Fruit fly (Drosophila melanogaster) whole organism, embryonic: Measurements from ENCODE around the gene mRpL17.

Source experiments
- Asciz ChIP-seq: fragments of 200-800 bp; sonication (Bioruptor generic); optimal IDR thresholded peaks from 2 replicates; lab custom pipeline; 2017; ENCODE audit warnings: missing biosample characterization, mild to moderate bottlenecking, missing genetic modification characterization, missing genetic modification reagents
- Bteb2 ChIP-seq: fragments of 200-800 bp; sonication (Bioruptor generic); optimal IDR thresholded peaks from 2 replicates; lab custom pipeline; 2016; ENCODE audit warnings: missing biosample characterization, missing genetic modification characterization
- CG10209 ChIP-seq: fragments of 200-800 bp; sonication (Bioruptor generic); optimal IDR thresholded peaks from 3 replicates; lab custom pipeline; 2017; ENCODE audit warnings: missing biosample characterization, mild to moderate bottlenecking, missing genetic modification characterization, missing genetic modification reagents
- CG10267 ChIP-seq: fragments of 200-800 bp; sonication (Bioruptor generic); optimal IDR thresholded peaks from 2 replicates; lab custom pipeline; 2018; ENCODE audit warnings: missing biosample characterization, mild to moderate bottlenecking, missing genetic modification characterization, moderate library complexity
- CG12659 ChIP-seq: fragments of 200-800 bp; sonication (Bioruptor generic); optimal IDR thresholded peaks from 3 replicates; lab custom pipeline; 2017; ENCODE audit warnings: mild to moderate bottlenecking, missing biosample characterization, missing genetic modification reagents, missing genetic modification characterization
- CG12769 ChIP-seq: fragments of 200-800 bp; sonication (Bioruptor generic); optimal IDR thresholded peaks from 2 replicates; lab custom pipeline; 2019; ENCODE audit warnings: missing biosample characterization, mild to moderate bottlenecking, missing genetic modification characterization, moderate library complexity
- CG13123 ChIP-seq: fragments of 200-800 bp; sonication (Bioruptor generic); optimal IDR thresholded peaks from 2 replicates; lab custom pipeline; 2016; ENCODE audit warnings: missing biosample characterization, missing genetic modification characterization
- CG13894 ChIP-seq: fragments of 200-800 bp; sonication (Bioruptor generic); optimal IDR thresholded peaks from 3 replicates; lab custom pipeline; 2018; ENCODE audit warnings: missing biosample characterization, mild to moderate bottlenecking, missing genetic modification characterization, moderate library complexity
- CG15269 ChIP-seq: fragments of 200-800 bp; sonication (Bioruptor generic); optimal IDR thresholded peaks from 2 replicates; lab custom pipeline; 2018; ENCODE audit warnings: missing biosample characterization, mild to moderate bottlenecking, missing genetic modification characterization, moderate library complexity
- CG15479 ChIP-seq: fragments of 200-800 bp; sonication (Bioruptor generic); optimal IDR thresholded peaks from 3 replicates; lab custom pipeline; 2019; ENCODE audit warnings: missing biosample characterization, mild to moderate bottlenecking, missing genetic modification characterization, moderate library complexity
- CG17361 ChIP-seq: fragments of 200-800 bp; sonication (Bioruptor generic); IDR thresholded peaks from 3 replicates; pipeline ENCODE4 v1.3.6; 2022; ENCODE audit warnings: missing biosample characterization, missing genetic modification characterization
- CG17912 ChIP-seq: fragments of 200-800 bp; sonication (Bioruptor generic); optimal IDR thresholded peaks from 2 replicates; lab custom pipeline; 2018; ENCODE audit warnings: missing biosample characterization, mild to moderate bottlenecking, missing genetic modification characterization
- CG18599 ChIP-seq: fragments of 200-800 bp; sonication (Bioruptor generic); optimal IDR thresholded peaks from 3 replicates; lab custom pipeline; 2017; ENCODE audit warnings: missing biosample characterization, missing genetic modification characterization, mild to moderate bottlenecking, moderate library complexity, missing genetic modification reagents
- CG33213 ChIP-seq: fragments of 200-800 bp; sonication (Bioruptor generic); optimal IDR thresholded peaks from 3 replicates; lab custom pipeline; 2016; ENCODE audit warnings: missing biosample characterization, missing genetic modification characterization
- CG4328 ChIP-seq: fragments of 200-800 bp; sonication (Bioruptor generic); optimal IDR thresholded peaks from 3 replicates; lab custom pipeline; 2017; ENCODE audit warnings: missing biosample characterization, missing genetic modification reagents, missing genetic modification characterization
- CG5180 ChIP-seq: fragments of 200-800 bp; sonication (Bioruptor generic); optimal IDR thresholded peaks from 3 replicates; lab custom pipeline; 2017; ENCODE audit warnings: missing biosample characterization, missing genetic modification characterization, mild to moderate bottlenecking, moderate library complexity, missing genetic modification reagents
- CG7928 ChIP-seq: fragments of 200-800 bp; sonication (Bioruptor generic); optimal IDR thresholded peaks from 2 replicates; lab custom pipeline; 2017; ENCODE audit warnings: missing biosample characterization, mild to moderate bottlenecking, missing genetic modification characterization
- CG8089 ChIP-seq: fragments of 200-800 bp; sonication (Bioruptor generic); optimal IDR thresholded peaks from 3 replicates; lab custom pipeline; 2016; ENCODE audit warnings: missing biosample characterization, missing genetic modification characterization
- CG8281 ChIP-seq: fragments of 200-800 bp; sonication (Bioruptor generic); optimal IDR thresholded peaks from 2 replicates; lab custom pipeline; 2018; ENCODE audit warnings: missing biosample characterization, mild to moderate bottlenecking, missing genetic modification characterization, moderate library complexity
- CG9215 ChIP-seq: fragments of 200-800 bp; sonication (Bioruptor generic); IDR thresholded peaks from 2 replicates; pipeline ENCODE4 v1.3.6; 2022; ENCODE audit warnings: missing biosample characterization, missing genetic modification characterization
- CG9932 ChIP-seq: fragments of 200-800 bp; sonication (Bioruptor generic); IDR thresholded peaks from 2 replicates; pipeline ENCODE4 v1.3.6; 2022; ENCODE audit warnings: missing biosample characterization, missing genetic modification characterization
- CHES-1-like ChIP-seq: fragments of 200-800 bp; sonication (Bioruptor generic); optimal IDR thresholded peaks from 2 replicates; lab custom pipeline; 2016; ENCODE audit warnings: missing biosample characterization, missing genetic modification characterization
- CrebB ChIP-seq: fragments of 200-800 bp; sonication (Bioruptor generic); optimal IDR thresholded peaks from 3 replicates; lab custom pipeline; 2018; ENCODE audit warnings: missing biosample characterization, mild to moderate bottlenecking, missing genetic modification characterization
- Deaf1 ChIP-seq: fragments of 200-800 bp; optimal IDR thresholded peaks from 3 replicates; lab custom pipeline; 2019; ENCODE audit warnings: missing biosample characterization, mild to moderate bottlenecking, missing genetic modification characterization, moderate library complexity
- Eip74EF ChIP-seq, 2 experiments: fragments of 200-800 bp in 1 of 2; fragments of >200 bp in 1 of 2; sonication (Bioruptor generic) in 1 of 2; optimal IDR thresholded peaks; 2 replicates each; lab custom pipeline; 2017 to 2019; ENCODE audit warnings: missing biosample characterization in 2 of 2, missing genetic modification characterization in 2 of 2, mild to moderate bottlenecking in 1 of 2, moderate library complexity in 1 of 2
- HHEX ChIP-seq: fragments of 200-800 bp; sonication (Bioruptor generic); optimal IDR thresholded peaks from 3 replicates; lab custom pipeline; 2017; ENCODE audit warnings: missing biosample characterization, mild to moderate bottlenecking, missing genetic modification characterization, missing genetic modification reagents
- Lpt ChIP-seq: fragments of >200 bp; optimal IDR thresholded peaks from 2 replicates; lab custom pipeline; 2018; ENCODE audit warnings: missing biosample characterization, missing genetic modification characterization
- Mes4 ChIP-seq: fragments of 200-800 bp; sonication (Bioruptor generic); optimal IDR thresholded peaks from 2 replicates; lab custom pipeline; 2016; ENCODE audit warnings: missing biosample characterization, missing genetic modification characterization
- Oaz ChIP-seq: fragments of 200-800 bp; sonication (Bioruptor generic); IDR thresholded peaks from 2 replicates; pipeline ENCODE4 v1.3.6; 2022; ENCODE audit warnings: missing biosample characterization, missing genetic modification characterization
- Pdp1 ChIP-seq, 2 experiments: fragments of 200-800 bp; sonication (Bioruptor generic); optimal IDR thresholded peaks; 3 replicates each; lab custom pipeline; 2016; ENCODE audit warnings: missing biosample characterization in 2 of 2, missing genetic modification characterization in 2 of 2, mild to moderate bottlenecking in 1 of 2, moderate library complexity in 1 of 2
- Rx ChIP-seq: fragments of 200-800 bp; sonication (Bioruptor generic); IDR thresholded peaks from 2 replicates; pipeline ENCODE4 v1.3.6; 2022; ENCODE audit warnings: missing biosample characterization, missing genetic modification characterization
- Sin3A ChIP-seq: fragments of >200 bp; optimal IDR thresholded peaks from 2 replicates; lab custom pipeline; 2018
- Taf1 ChIP-seq: fragments of 200-800 bp; sonication (Bioruptor generic); IDR thresholded peaks from 2 replicates; pipeline ENCODE4 v1.3.6; 2022; ENCODE audit warnings: missing biosample characterization, missing genetic modification characterization
- az2 ChIP-seq: fragments of 200-800 bp; sonication (Bioruptor generic); optimal IDR thresholded peaks from 3 replicates; lab custom pipeline; 2016; ENCODE audit warnings: missing biosample characterization, missing genetic modification characterization
- dmrt11E ChIP-seq: fragments of 200-800 bp; sonication (Bioruptor generic); optimal IDR thresholded peaks from 3 replicates; lab custom pipeline; 2018; ENCODE audit warnings: missing biosample characterization, mild to moderate bottlenecking, missing genetic modification characterization, moderate library complexity
- dmrt99B ChIP-seq: fragments of 200-800 bp; sonication (Bioruptor generic); optimal IDR thresholded peaks from 2 replicates; lab custom pipeline; 2018; ENCODE audit warnings: missing biosample characterization, mild to moderate bottlenecking, missing genetic modification characterization, moderate library complexity
- dysf ChIP-seq: fragments of 200-800 bp; sonication (Bioruptor generic); IDR thresholded peaks from 3 replicates; pipeline ENCODE4 v1.3.6; 2022; ENCODE audit warnings: missing biosample characterization, missing genetic modification characterization
- exex ChIP-seq: fragments of 200-800 bp; sonication (Bioruptor generic); optimal IDR thresholded peaks from 4 replicates; lab custom pipeline; 2018; ENCODE audit warnings: missing biosample characterization, mild to moderate bottlenecking, missing genetic modification characterization, moderate library complexity
- eyg ChIP-seq: fragments of 200-800 bp; sonication (Bioruptor generic); optimal IDR thresholded peaks from 3 replicates; lab custom pipeline; 2016; ENCODE audit warnings: missing biosample characterization, missing genetic modification characterization
- fd64A ChIP-seq: fragments of 200-800 bp; sonication (Bioruptor generic); optimal IDR thresholded peaks from 3 replicates; lab custom pipeline; 2018; ENCODE audit warnings: missing biosample characterization, mild to moderate bottlenecking, missing genetic modification characterization
- grau ChIP-seq: fragments of 200-800 bp; optimal IDR thresholded peaks from 3 replicates; lab custom pipeline; 2019; ENCODE audit warnings: missing biosample characterization, mild to moderate bottlenecking, missing genetic modification characterization, moderate library complexity
- kah ChIP-seq: fragments of 200-800 bp; sonication (Bioruptor generic); optimal IDR thresholded peaks from 2 replicates; lab custom pipeline; 2018; ENCODE audit warnings: missing biosample characterization, mild to moderate bottlenecking, missing genetic modification characterization
- kni ChIP-seq: fragments of 200-800 bp; sonication (Bioruptor generic); optimal IDR thresholded peaks from 3 replicates; lab custom pipeline; 2017; ENCODE audit warnings: mild to moderate bottlenecking, missing biosample characterization, missing genetic modification reagents, missing genetic modification characterization
- lilli ChIP-seq: fragments of 200-800 bp; sonication (Bioruptor generic); optimal IDR thresholded peaks from 3 replicates; lab custom pipeline; 2016; ENCODE audit warnings: missing biosample characterization, missing genetic modification characterization
- pb ChIP-seq: fragments of 200-800 bp; sonication (Bioruptor generic); optimal IDR thresholded peaks from 3 replicates; lab custom pipeline; 2016; ENCODE audit warnings: missing biosample characterization, missing genetic modification characterization
- psq ChIP-seq: fragments of 200-800 bp; sonication (Bioruptor generic); optimal IDR thresholded peaks from 2 replicates; lab custom pipeline; 2017; ENCODE audit warnings: missing biosample characterization, missing genetic modification characterization
- pum ChIP-seq: fragments of 200-800 bp; sonication (Bioruptor generic); optimal IDR thresholded peaks from 2 replicates; lab custom pipeline; 2016; ENCODE audit warnings: missing biosample characterization, missing genetic modification characterization
- sna ChIP-seq: fragments of 200-800 bp; sonication (Bioruptor generic); IDR thresholded peaks from 2 replicates; pipeline ENCODE4 v1.3.6; 2022; ENCODE audit warnings: missing biosample characterization, missing genetic modification characterization; ENCODE audit not compliant: partially characterized antibody
- tap ChIP-seq: fragments of 200-800 bp; optimal IDR thresholded peaks from 3 replicates; lab custom pipeline; 2019; ENCODE audit warnings: missing biosample characterization, mild to moderate bottlenecking, missing genetic modification characterization, moderate library complexity

Gene mRpL17

DNA sequence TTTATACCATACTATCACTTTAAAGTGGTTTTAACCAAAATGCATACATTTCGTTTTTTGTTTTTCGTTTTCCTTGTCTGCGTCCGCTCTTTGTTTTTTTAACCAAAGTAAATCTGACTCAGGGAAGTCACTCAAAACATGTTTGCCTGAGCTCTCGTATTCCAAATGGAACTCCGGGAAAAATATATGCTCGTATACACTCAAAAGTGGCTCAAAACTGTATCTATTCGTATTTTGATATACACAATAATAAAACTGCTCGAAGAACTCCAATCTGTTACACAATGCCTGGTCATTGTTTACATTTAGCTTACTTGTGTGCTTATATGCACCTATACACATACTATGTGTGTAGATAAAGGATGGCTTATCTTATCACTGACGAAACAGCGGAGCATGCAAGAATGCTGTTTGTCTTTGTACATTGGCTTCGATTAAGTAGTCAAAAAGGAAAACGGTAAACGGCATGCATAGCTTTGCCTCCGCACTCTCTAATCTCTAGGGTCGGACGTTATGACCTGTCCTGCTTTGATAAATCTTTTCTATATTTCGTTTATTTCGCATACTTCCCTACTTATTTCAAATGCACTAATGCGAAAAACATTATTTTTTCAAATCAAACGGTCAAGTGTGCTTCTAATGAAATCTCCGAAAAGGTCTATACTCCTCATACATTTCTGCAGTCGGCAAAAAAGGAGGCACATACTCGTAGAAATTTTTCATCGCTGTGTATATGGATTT lies 6.4 kb downstream of the mRpL17 start, which contains the start of gene miple2 (continued):
- TF ChIP-seq CG17361 (GFP tag; lab: Robert Waterston, UW): peak; percentile 71; the same call in 2 of the 3 replicates
- TF ChIP-seq dysf: no peak
- peak; percentile 60 for TF ChIP-seq CrebB (tag; lab: Kevin White, UChicago)
- TF ChIP-seq HHEX (GFP tag; lab: Kevin White, UChicago): peak; percentile 56
- TF ChIP-seq tap (tag; lab: Kevin White, UChicago): peak; percentile 1
- peak; percentile 43 for TF ChIP-seq CG5180
- TF ChIP-seq pb (GFP tag; lab: Kevin White, UChicago): peak; percentile 49
- peak; percentile 65 for TF ChIP-seq exex
- TF ChIP-seq dmrt11E: peak; percentile 31
- TF ChIP-seq Oaz (GFP tag; lab: Robert Waterston, UW): no peak
- TF ChIP-seq CG12769 (tag; lab: Kevin White, UChicago): peak; percentile 59
- peak; percentile 15 for TF ChIP-seq psq
- TF ChIP-seq CG10209 (GFP tag; lab: Kevin White, UChicago): peak; percentile 59
- TF ChIP-seq Asciz (GFP tag; lab: Kevin White, UChicago): peak; percentile 61
- no peak for TF ChIP-seq Sin3A
- TF ChIP-seq Lpt (GFP tag; lab: Kevin White, UChicago): no peak
- no peak for TF ChIP-seq CG9932 (GFP tag; lab: Robert Waterston, UW)
- peak; percentile 38 for TF ChIP-seq Bteb2
- peak; percentile 94 for TF ChIP-seq kni
- TF ChIP-seq lilli (GFP tag; lab: Kevin White, UChicago): peak; percentile 53
- peak; percentile 41 for TF ChIP-seq grau (tag; lab: Kevin White, UChicago)
- peak; percentile 41 for TF ChIP-seq kah (GFP tag; lab: Kevin White, UChicago)
- TF ChIP-seq fd64A (GFP tag; lab: Kevin White, UChicago): peak; percentile 70
- no peak for TF ChIP-seq Mes4 (GFP tag; lab: Kevin White, UChicago)
- TF ChIP-seq CG8281 (tag; lab: Kevin White, UChicago): peak; percentile 15
- TF ChIP-seq CG13123: peak; percentile 22
- no peak for TF ChIP-seq Rx (GFP tag; lab: Robert Waterston, UW)
- peak; percentile 43 for TF ChIP-seq CG8089
- peak; percentile 93 for TF ChIP-seq CG15479 (GFP tag; lab: Kevin White, UChicago)
- TF ChIP-seq az2 (GFP tag; lab: Kevin White, UChicago): peak; percentile 35
- TF ChIP-seq CG33213 (GFP tag; lab: Kevin White, UChicago): peak; percentile 37
- TF ChIP-seq Eip74EF (GFP tag; optimal IDR thresholded peaks at IDR 0.05; lab: Kevin White, UChicago): no peak
- no peak for TF ChIP-seq CG9215 (GFP tag; lab: Robert Waterston, UW)
- no peak for TF ChIP-seq Taf1
- no peak for TF ChIP-seq CG7928
- peak; percentile 6 for TF ChIP-seq CHES-1-like
- peak; percentile 15 for TF ChIP-seq CG10267 (tag; lab: Kevin White, UChicago)
- peak; percentile 20 to 100 for TF ChIP-seq Pdp1 (GFP tag; optimal IDR thresholded peaks at IDR 0.05; lab: Kevin White, UChicago)
- TF ChIP-seq sna: no peak
- TF ChIP-seq pum: peak; percentile 39
- TF ChIP-seq eyg (GFP tag; lab: Kevin White, UChicago): no peak
- TF ChIP-seq CG4328: peak; percentile 75
- TF ChIP-seq CG17912 (GFP tag; lab: Kevin White, UChicago): peak; percentile 55
- peak; percentile 46 for TF ChIP-seq CG13894 (tag; lab: Kevin White, UChicago)
- TF ChIP-seq CG12659: peak; percentile 52
- peak; percentile 64 for TF ChIP-seq CG18599 (GFP tag; lab: Kevin White, UChicago)
- TF ChIP-seq dmrt99B (tag; lab: Kevin White, UChicago): peak; percentile 61
- TF ChIP-seq CG15269 (tag; lab: Kevin White, UChicago): peak; percentile 20
- peak; percentile 32 for TF ChIP-seq Deaf1 (tag; lab: Kevin White, UChicago)
